Fruit fly (Drosophila melanogaster): ENCODE data around the gene CG5079.

CG5079 gene

dm6 chr3R:25628657-25629056 is 15.2 kb downstream of the CG5079 start:
- TF ChIP-seq CTCF (optimal IDR thresholded peaks at IDR 0.05) = no peak
- TF ChIP-seq CG8478 (optimal IDR thresholded peaks at IDR 0.05) = no peak

dm6 chr3R:25630541-25630940 is 17.1 kb downstream of the CG5079 start:
- TF ChIP-seq CG8478 (optimal IDR thresholded peaks at IDR 0.05) = no peak
- no peak for TF ChIP-seq CTCF (optimal IDR thresholded peaks at IDR 0.05)

dm6 chr3R:25631079-25631478 is 17.6 kb downstream of the CG5079 start:
- TF ChIP-seq CTCF (optimal IDR thresholded peaks at IDR 0.05) = no peak
- TF ChIP-seq CG8478 (optimal IDR thresholded peaks at IDR 0.05) = no peak

- TF ChIP-seq CTCF (optimal IDR thresholded peaks at IDR 0.05) = no peak
- no peak for TF ChIP-seq CG8478 (optimal IDR thresholded peaks at IDR 0.05)
Measured at dm6 chr3R:25633865-25634460, 20.5 kb downstream of the CG5079 start.

dm6 chr3R:25637294-25638174 is 24.1 kb downstream of the CG5079 start, which contains the start of gene jigr1:
Gene jigr1 (plus strand): TSS chr3R:25637843.
- TF ChIP-seq CTCF (optimal IDR thresholded peaks at IDR 0.05) = no peak
- TF ChIP-seq CG8478 (optimal IDR thresholded peaks at IDR 0.05) = no peak

- TF ChIP-seq CG8478 (optimal IDR thresholded peaks at IDR 0.05) (no peak), CTCF (optimal IDR thresholded peaks at IDR 0.05) (no peak)
Measured at dm6 chr3R:25638381-25638780, 24.9 kb downstream of the CG5079 start.

dm6 chr3R:25638961-25639360 is 25.5 kb downstream of the CG5079 start:
- TF ChIP-seq CG8478 (optimal IDR thresholded peaks at IDR 0.05) (no peak), CTCF (optimal IDR thresholded peaks at IDR 0.05) (no peak)

dm6 chr3R:25640463-25640862 is 27.0 kb downstream of the CG5079 start:
- TF ChIP-seq CTCF (optimal IDR thresholded peaks at IDR 0.05) (no peak), CG8478 (optimal IDR thresholded peaks at IDR 0.05) (no peak)

- TF ChIP-seq CTCF (optimal IDR thresholded peaks at IDR 0.05) (no peak), CG8478 (optimal IDR thresholded peaks at IDR 0.05) (no peak)
Measured at dm6 chr3R:25644172-25644571, 30.7 kb downstream of the CG5079 start.

- no peak for TF ChIP-seq CG8478 (optimal IDR thresholded peaks at IDR 0.05)
- TF ChIP-seq CTCF (optimal IDR thresholded peaks at IDR 0.05) = peak in 1 of 2 experiments; percentile 26
Measured at dm6 chr3R:25646882-25647518, 33.5 kb downstream of the CG5079 start.

- peak; percentile 38 to 62 for TF ChIP-seq CTCF (optimal IDR thresholded peaks at IDR 0.05)
- TF ChIP-seq CG8478 (optimal IDR thresholded peaks at IDR 0.05) = no peak
Measured at dm6 chr3R:25647577-25648257, 34.3 kb downstream of the CG5079 start.

dm6 chr3R:25648258-25648606 is 34.8 kb downstream of the CG5079 start:
- TF ChIP-seq CTCF (optimal IDR thresholded peaks at IDR 0.05) (no peak), CG8478 (optimal IDR thresholded peaks at IDR 0.05) (no peak)

dm6 chr3R:25650417-25650816 is 37.0 kb downstream of the CG5079 start:
- TF ChIP-seq CG8478 (optimal IDR thresholded peaks at IDR 0.05) (no peak), CTCF (optimal IDR thresholded peaks at IDR 0.05) (no peak)

- no peak for TF ChIP-seq CG8478 (optimal IDR thresholded peaks at IDR 0.05)
- TF ChIP-seq CTCF (optimal IDR thresholded peaks at IDR 0.05) = no peak
Measured at dm6 chr3R:25651414-25651813, 37.9 kb downstream of the CG5079 start.

dm6 chr3R:25652066-25652720 is 38.7 kb downstream of the CG5079 start:
- TF ChIP-seq CG8478 (optimal IDR thresholded peaks at IDR 0.05) (no peak), CTCF (optimal IDR thresholded peaks at IDR 0.05) (no peak)

Measured in S2 (cell line).